Worm (Caenorhabditis elegans): ENCODE data around the gene aff-1.

The aff-1 gene

DNA sequence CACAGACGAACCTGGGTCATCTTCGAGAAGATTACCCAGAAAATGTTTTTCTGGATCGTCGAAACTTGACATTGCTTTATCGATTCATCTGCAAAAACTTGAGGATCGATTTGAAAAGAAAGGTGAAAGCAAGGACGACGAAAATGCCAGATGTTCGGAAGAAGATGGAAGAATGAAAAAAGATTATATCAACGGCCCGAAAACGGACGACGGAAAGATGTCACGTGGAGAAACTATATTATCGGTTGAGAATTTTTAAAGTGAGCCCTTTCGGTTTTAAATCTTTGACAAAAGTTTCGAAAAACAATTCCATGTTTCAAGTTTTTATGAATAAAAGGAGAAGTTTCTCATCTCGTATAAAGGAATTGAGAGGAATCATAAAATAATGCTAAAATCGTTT lies 5.4 kb downstream of the aff-1 start, which contains the start of gene dnj-5:
dnj-5 (minus strand) TSS at position 101 of the 400 bp plus-strand sequence.
- TF ChIP-seq ref-1 (GFP tag; conservative IDR thresholded peaks at IDR 0.05), result no peak
- no peak for TF ChIP-seq cog-1 (tag; optimal IDR thresholded peaks at IDR 0.05)
- no peak for TF ChIP-seq tab-1 (GFP tag; IDR thresholded peaks at IDR 0.05)
- no peak for TF ChIP-seq ztf-29 (GFP tag; IDR thresholded peaks at IDR 0.05)
- TF ChIP-seq klf-2 (GFP tag; conservative IDR thresholded peaks at IDR 0.05), result no peak
- TF ChIP-seq T22C8.4 (GFP tag; IDR thresholded peaks at IDR 0.05), result no peak
- no peak for TF ChIP-seq med-1 (GFP tag; optimal IDR thresholded peaks at IDR 0.05; ENCODE audit: insufficient read depth)
- TF ChIP-seq ztf-23 (GFP tag; IDR thresholded peaks at IDR 0.05), result no peak
- TF ChIP-seq flt-1 (GFP tag; IDR thresholded peaks at IDR 0.05), result no peak

DNA sequence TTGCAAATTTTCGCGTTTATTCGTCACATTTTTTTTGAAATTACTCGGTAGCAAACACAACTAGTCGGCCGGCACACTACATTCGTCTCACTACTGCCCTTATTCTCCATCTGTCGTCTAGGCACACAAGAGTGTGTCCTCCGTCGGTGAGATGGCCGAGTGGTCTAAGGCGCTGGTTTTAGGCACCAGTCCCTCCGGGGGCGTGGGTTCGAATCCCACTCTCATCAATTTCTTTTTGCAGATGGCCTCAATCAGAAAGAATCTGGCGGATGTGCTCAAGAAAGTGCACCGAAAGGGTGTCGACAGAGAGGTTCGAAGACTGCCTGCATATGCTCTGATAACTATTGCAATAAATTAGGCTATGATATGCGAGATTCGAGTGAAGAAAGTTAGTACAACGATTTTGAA lies 10.5 kb downstream of the aff-1 start:
- TF ChIP-seq klf-2 (GFP tag; conservative IDR thresholded peaks at IDR 0.05), result peak; percentile 81
- TF ChIP-seq ref-1 (GFP tag; conservative IDR thresholded peaks at IDR 0.05), result peak; percentile 87
- TF ChIP-seq flt-1 (GFP tag; IDR thresholded peaks at IDR 0.05), result peak; percentile 98
- TF ChIP-seq med-1 (GFP tag; optimal IDR thresholded peaks at IDR 0.05; ENCODE audit: insufficient read depth), result peak; percentile 88
- peak; percentile 87 for TF ChIP-seq ztf-29 (GFP tag; IDR thresholded peaks at IDR 0.05)
- peak; percentile 88 for TF ChIP-seq T22C8.4 (GFP tag; IDR thresholded peaks at IDR 0.05)
- TF ChIP-seq tab-1 (GFP tag; IDR thresholded peaks at IDR 0.05), result peak; percentile 95
- TF ChIP-seq cog-1 (tag; optimal IDR thresholded peaks at IDR 0.05), result peak; percentile 74
- peak; percentile 88 for TF ChIP-seq ztf-23 (GFP tag; IDR thresholded peaks at IDR 0.05)

DNA sequence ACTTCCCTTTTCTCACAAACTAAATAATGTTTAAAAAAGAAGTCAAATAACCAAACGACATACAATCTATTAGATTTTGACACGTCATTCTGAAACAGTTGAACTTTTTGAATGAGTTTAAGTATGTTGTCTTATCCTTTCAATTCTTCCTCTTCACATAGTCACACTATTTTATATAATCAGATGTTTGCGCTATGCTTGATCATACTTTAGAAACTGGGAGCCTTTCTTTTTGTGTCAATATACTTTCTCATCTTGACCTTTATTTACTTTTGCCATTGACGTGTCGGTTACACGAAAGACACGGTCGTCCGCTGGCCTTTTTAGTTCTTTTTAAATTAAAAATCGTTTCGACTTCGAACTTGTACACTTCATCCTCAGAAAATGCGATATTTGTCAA lies 11.6 kb downstream of the aff-1 start, which contains the start of gene C04A2.15:
C04A2.15 (plus strand) TSS at position 299 of the 400 bp plus-strand sequence.
- TF ChIP-seq ztf-23 (GFP tag; IDR thresholded peaks at IDR 0.05) (no peak), ztf-29 (GFP tag; IDR thresholded peaks at IDR 0.05) (no peak), cog-1 (tag; optimal IDR thresholded peaks at IDR 0.05) (no peak), tab-1 (GFP tag; IDR thresholded peaks at IDR 0.05) (no peak), klf-2 (GFP tag; conservative IDR thresholded peaks at IDR 0.05) (no peak), flt-1 (GFP tag; IDR thresholded peaks at IDR 0.05) (no peak), ref-1 (GFP tag; conservative IDR thresholded peaks at IDR 0.05) (no peak), T22C8.4 (GFP tag; IDR thresholded peaks at IDR 0.05) (no peak)

DNA sequence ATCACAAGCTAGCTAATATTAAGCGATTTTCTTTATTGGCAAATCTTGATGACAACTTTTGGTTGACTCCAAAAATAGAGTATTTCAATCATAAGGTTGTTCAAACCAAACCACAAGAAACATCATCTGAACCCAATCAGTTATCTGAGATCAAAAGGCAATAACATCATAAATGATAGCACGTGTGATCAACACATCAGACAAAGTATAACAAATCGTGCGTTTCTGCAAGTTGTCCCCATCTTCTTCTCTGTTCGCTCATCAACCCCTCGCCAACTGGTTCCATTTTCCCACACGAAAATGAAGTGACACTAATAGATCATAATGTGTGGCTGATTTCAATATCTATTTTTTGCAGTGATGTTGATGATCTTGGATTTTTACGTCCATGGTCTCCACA lies 14.2 kb downstream of the aff-1 start:
- TF ChIP-seq ztf-23 (GFP tag; IDR thresholded peaks at IDR 0.05) (no peak), cog-1 (tag; optimal IDR thresholded peaks at IDR 0.05) (no peak), ztf-29 (GFP tag; IDR thresholded peaks at IDR 0.05) (no peak), ref-1 (GFP tag; conservative IDR thresholded peaks at IDR 0.05) (no peak)

DNA sequence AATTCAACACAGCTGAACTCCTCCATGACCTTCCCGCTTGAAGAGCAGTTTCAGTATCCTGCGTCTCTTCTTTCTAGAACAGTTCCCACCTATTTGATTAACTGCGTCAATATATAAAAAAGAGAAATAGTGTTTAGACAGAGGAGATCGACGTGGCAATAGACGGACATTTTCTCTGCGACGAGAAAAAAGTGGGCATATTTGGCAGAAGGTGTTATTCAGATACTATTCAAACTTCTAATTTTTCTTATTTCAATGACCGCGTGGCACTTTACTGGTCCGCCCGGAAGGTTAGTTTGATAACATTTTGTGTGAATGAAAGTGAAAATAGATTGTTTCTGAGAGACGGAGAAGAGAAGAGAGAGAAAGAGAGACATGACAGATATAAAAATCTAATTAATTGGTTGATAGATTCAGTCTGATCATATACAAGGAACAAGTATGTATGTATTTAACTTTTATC lies 15.6 kb downstream of the aff-1 start, which contains the start of gene tbc-6:
tbc-6 (plus strand) TSS at position 208 of the 463 bp plus-strand sequence.
- TF ChIP-seq tab-1 (GFP tag; IDR thresholded peaks at IDR 0.05), result no peak
- no peak for TF ChIP-seq ref-1 (GFP tag; conservative IDR thresholded peaks at IDR 0.05)
- TF ChIP-seq med-1 (GFP tag; optimal IDR thresholded peaks at IDR 0.05; ENCODE audit: insufficient read depth), result no peak
- no peak for TF ChIP-seq T22C8.4 (GFP tag; IDR thresholded peaks at IDR 0.05)
- no peak for TF ChIP-seq klf-2 (GFP tag; conservative IDR thresholded peaks at IDR 0.05)
- TF ChIP-seq ztf-23 (GFP tag; IDR thresholded peaks at IDR 0.05), result no peak

DNA sequence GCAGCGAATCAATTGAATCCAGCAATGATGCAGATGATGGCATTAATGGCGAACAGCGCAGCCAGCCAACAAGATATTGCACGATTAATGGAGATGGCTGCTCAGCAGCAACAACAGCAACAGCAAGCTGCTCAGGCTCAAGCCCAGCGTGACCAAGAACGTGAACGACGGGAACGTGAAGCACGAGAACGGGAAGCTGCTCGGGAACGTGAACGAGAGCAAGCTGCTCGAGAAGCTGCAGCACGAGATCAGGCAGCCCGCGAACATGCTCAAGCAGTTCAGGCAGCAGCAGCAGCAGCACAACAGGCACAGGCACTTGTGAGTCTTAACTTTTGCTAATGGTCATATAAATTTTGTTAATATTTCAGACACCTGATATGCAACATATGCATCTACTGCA lies 16.8 kb downstream of the aff-1 start:
- no peak for TF ChIP-seq ztf-29 (GFP tag; IDR thresholded peaks at IDR 0.05)
- TF ChIP-seq T22C8.4 (GFP tag; IDR thresholded peaks at IDR 0.05), result no peak
- no peak for TF ChIP-seq flt-1 (GFP tag; IDR thresholded peaks at IDR 0.05)
- no peak for TF ChIP-seq ref-1 (GFP tag; conservative IDR thresholded peaks at IDR 0.05)
- no peak for TF ChIP-seq tab-1 (GFP tag; IDR thresholded peaks at IDR 0.05)
- TF ChIP-seq ztf-23 (GFP tag; IDR thresholded peaks at IDR 0.05), result no peak
- no peak for TF ChIP-seq cog-1 (tag; optimal IDR thresholded peaks at IDR 0.05)
- no peak for TF ChIP-seq klf-2 (GFP tag; conservative IDR thresholded peaks at IDR 0.05)
- no peak for TF ChIP-seq med-1 (GFP tag; optimal IDR thresholded peaks at IDR 0.05; ENCODE audit: insufficient read depth)

DNA sequence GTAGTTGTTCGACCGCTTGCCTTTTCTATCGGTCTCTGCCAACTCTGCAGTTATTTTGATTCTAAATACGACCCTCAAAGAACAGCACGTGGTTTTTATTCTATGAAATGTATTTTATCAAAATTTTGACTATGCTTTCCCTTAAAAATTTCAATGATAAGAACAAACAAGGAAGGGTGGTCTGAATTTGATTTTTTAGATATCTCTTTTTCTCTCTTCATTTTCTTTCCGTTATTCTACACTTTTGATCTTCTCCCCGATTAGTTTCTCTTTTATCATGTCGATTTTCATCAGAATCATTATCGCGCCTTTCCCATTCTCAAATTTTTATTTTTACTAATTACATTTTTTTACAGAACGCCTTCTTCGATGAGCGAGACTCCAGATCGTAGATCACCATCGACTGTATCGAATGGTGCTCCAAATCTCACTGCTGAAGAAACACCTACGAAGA lies 18.5 kb downstream of the aff-1 start:
- TF ChIP-seq klf-2 (GFP tag; conservative IDR thresholded peaks at IDR 0.05) (no peak), T22C8.4 (GFP tag; IDR thresholded peaks at IDR 0.05) (no peak), med-1 (GFP tag; optimal IDR thresholded peaks at IDR 0.05; ENCODE audit: insufficient read depth) (no peak), ztf-29 (GFP tag; IDR thresholded peaks at IDR 0.05) (no peak), cog-1 (tag; optimal IDR thresholded peaks at IDR 0.05) (no peak), ref-1 (GFP tag; conservative IDR thresholded peaks at IDR 0.05) (no peak), ztf-23 (GFP tag; IDR thresholded peaks at IDR 0.05) (no peak), tab-1 (GFP tag; IDR thresholded peaks at IDR 0.05) (no peak), flt-1 (GFP tag; IDR thresholded peaks at IDR 0.05) (no peak)

DNA sequence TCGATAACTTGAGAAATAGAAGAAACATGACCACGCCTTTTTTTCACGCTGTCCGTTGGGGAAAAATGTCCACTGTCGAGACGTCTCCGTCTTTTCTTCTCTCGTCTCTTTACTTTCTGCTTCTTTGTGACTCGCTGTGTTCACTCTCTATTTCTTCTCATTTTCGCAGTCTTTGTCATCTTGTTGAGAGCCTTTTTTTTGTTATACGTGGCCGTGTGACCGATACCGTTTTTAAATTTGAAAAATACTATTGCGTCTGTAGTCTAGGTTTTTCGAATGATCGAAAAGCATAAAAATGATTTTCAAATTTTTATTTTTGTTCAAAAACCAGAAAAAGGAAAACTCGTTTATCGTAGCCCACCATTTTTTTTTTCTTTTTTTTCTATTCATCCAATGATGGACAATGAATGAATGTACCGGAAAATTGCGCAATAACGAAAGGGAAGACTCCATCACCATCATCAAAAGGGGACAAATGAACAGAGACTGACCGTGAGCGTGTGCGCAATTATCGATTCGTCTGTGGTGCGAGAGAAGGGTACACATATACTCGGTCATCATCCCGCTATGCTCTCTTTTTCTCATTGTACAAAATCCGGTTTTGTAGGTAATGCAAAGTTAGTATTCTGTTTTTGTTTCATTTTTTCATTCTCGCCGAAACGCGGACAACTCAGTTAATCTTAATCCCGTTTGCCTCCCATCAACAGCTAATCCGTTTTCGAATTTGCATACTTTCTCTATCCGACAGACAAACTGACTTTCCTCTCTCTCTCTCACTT lies 19.1 kb downstream of the aff-1 start:
- TF ChIP-seq klf-2 (GFP tag; conservative IDR thresholded peaks at IDR 0.05), result no peak
- TF ChIP-seq T22C8.4 (GFP tag; IDR thresholded peaks at IDR 0.05), result peak; percentile 65
- no peak for TF ChIP-seq ztf-23 (GFP tag; IDR thresholded peaks at IDR 0.05)

DNA sequence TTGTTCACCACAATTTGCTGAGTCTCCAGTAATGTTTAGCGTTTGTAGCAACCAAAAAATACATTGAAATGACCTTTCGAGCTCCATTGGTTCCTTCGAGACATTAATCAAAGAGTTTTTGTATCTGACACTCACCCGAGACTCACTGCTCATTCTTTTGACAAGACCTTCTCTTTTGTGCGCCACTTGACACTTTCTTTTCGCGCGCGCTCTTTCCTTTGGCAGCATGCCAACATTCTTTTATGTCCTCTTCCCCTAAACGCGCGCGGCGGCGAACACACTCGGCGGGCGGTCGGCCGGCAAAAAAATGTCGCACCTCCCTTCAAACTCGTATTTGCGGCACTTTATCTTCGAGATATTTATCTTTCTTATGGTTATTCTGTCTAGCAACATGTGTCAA lies 19.9 kb downstream of the aff-1 start:
- TF ChIP-seq klf-2 (GFP tag; conservative IDR thresholded peaks at IDR 0.05), result no peak
- TF ChIP-seq flt-1 (GFP tag; IDR thresholded peaks at IDR 0.05), result peak; percentile 55; the same call in 1 of the 2 replicates

DNA sequence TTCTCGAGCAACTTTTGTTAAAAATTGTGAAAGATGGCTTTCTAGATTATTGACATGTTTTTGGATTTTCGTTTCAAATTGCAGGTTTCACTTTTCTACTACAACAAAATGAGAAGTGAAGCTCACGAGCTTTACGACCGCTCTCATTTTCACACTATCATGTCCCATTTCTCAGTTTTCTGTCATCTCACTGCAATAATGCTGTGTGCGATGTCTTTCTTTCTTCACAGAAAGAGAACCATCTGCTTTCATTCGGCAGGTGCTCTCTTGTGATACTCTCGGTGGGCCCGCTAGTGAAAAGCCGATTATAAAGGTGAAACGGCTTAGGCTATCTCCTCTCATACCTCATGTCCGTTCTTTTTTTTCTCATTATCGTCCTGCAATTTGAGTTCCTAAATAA lies 20.3 kb downstream of the aff-1 start:
- TF ChIP-seq T22C8.4 (GFP tag; IDR thresholded peaks at IDR 0.05), result no peak
- 0 out of 2 replicates have a peak, but pooled peaks have one; percentile 14 for TF ChIP-seq flt-1 (GFP tag; IDR thresholded peaks at IDR 0.05)
- 0 out of 2 replicates have a peak, but pooled peaks have one; percentile 43 for TF ChIP-seq ztf-29 (GFP tag; IDR thresholded peaks at IDR 0.05)

Data from whole organism, midembryonic.